Worm (Caenorhabditis elegans) whole organism, L4 larva: ENCODE results near the gene col-138.
"Not testable (repeated sequence)": the region's sequence is repeated elsewhere in the genome, so short reads cannot be mapped to it uniquely, and the experiment has no call there.

ENCODE experiments used
- F10B5.3 ChIP-seq: sonication (generic microtip); optimal IDR thresholded peaks from 2 replicates; lab custom pipeline; 2016; ENCODE audit warnings: mild to moderate bottlenecking, missing genetic modification characterization, missing compliant biosample characterization
- F49E8.2 ChIP-seq: sonication (generic microtip); optimal IDR thresholded peaks from 2 replicates; lab custom pipeline; 2016; ENCODE audit warnings: missing compliant biosample characterization, mild to moderate bottlenecking, missing genetic modification characterization, borderline replicate concordance
- T26A8.4 ChIP-seq: fragments of 200-800 bp; sonication (Bioruptor generic); IDR thresholded peaks from 2 replicates; pipeline ENCODE4 v1.3.6; 2022; ENCODE audit warnings: missing genetic modification characterization, missing compliant biosample characterization
- Y48G9A.11 ChIP-seq: fragments of 200-800 bp; sonication (Bioruptor generic); IDR thresholded peaks from 2 replicates; pipeline ENCODE4 v1.3.6; 2022; ENCODE audit warnings: missing genetic modification reagents, missing genetic modification characterization, missing compliant biosample characterization
- ZK337.2 ChIP-seq: fragments of 200-800 bp; sonication (Bioruptor generic); IDR thresholded peaks from 2 replicates; pipeline ENCODE4 v1.3.6; 2022; ENCODE audit warnings: missing genetic modification reagents, missing genetic modification characterization, missing compliant biosample characterization
- aha-1 ChIP-seq: fragments of 150-350 bp; peaks from one replicate; lab custom pipeline; 2014; ENCODE audit warnings: missing biosample characterization, missing genetic modification characterization
- aly-2 ChIP-seq: sonication (generic microtip); optimal IDR thresholded peaks from 2 replicates; lab custom pipeline; 2018; ENCODE audit warnings: missing biosample characterization, missing genetic modification characterization
- arid-1 ChIP-seq: fragments of 200-800 bp; sonication (Bioruptor generic); conservative IDR thresholded peaks from 2 replicates; pipeline ENCODE4 v1.3.6; 2022; ENCODE audit warnings: missing genetic modification reagents, missing genetic modification characterization, missing compliant biosample characterization
- ceh-32 ChIP-seq: sonication (generic microtip); optimal IDR thresholded peaks from 2 replicates; lab custom pipeline; 2016; ENCODE audit warnings: mild to moderate bottlenecking, missing genetic modification characterization, missing compliant biosample characterization; ENCODE audit not compliant: poor library complexity
- ceh-82 ChIP-seq: sonication (generic microtip); optimal IDR thresholded peaks from 2 replicates; lab custom pipeline; 2017; ENCODE audit warnings: missing biosample characterization, missing genetic modification characterization
- daf-12 ChIP-seq: fragments of 150-350 bp; optimal IDR thresholded peaks from 2 replicates; lab custom pipeline; 2014; ENCODE audit warnings: missing biosample characterization, missing genetic modification reagents, missing genetic modification characterization
- duxl-1 ChIP-seq: sonication (generic microtip); optimal IDR thresholded peaks from 2 replicates; lab custom pipeline; 2016; ENCODE audit warnings: mild to moderate bottlenecking, missing genetic modification characterization, moderate library complexity, missing compliant biosample characterization; ENCODE audit not compliant: poor library complexity
- egl-43 ChIP-seq: fragments of 200-800 bp; sonication (Bioruptor generic); IDR thresholded peaks from 2 replicates; pipeline ENCODE4 v1.3.6; 2022; ENCODE audit warnings: missing genetic modification reagents, missing genetic modification characterization, missing compliant biosample characterization
- fkh-10 ChIP-seq: fragments of 150-350 bp; optimal IDR thresholded peaks from 2 replicates; lab custom pipeline; 2014; ENCODE audit warnings: missing biosample characterization, missing genetic modification reagents, missing genetic modification characterization
- hlh-30 ChIP-seq: sonication (generic microtip); optimal IDR thresholded peaks from 2 replicates; lab custom pipeline; 2017; ENCODE audit warnings: antibody characterized with exemption, mild to moderate bottlenecking, missing genetic modification characterization, missing compliant biosample characterization; ENCODE audit not compliant: insufficient read depth
- lim-7 ChIP-seq: fragments of 200-800 bp; sonication (Bioruptor generic); IDR thresholded peaks from 2 replicates; pipeline ENCODE4 v1.3.6; 2022; ENCODE audit warnings: missing genetic modification characterization, missing compliant biosample characterization
- lin-38 ChIP-seq: fragments of 200-800 bp; sonication (Bioruptor generic); IDR thresholded peaks from 2 replicates; pipeline ENCODE4 v1.3.6; 2022; ENCODE audit warnings: missing genetic modification reagents, missing genetic modification characterization, missing compliant biosample characterization
- lin-39 ChIP-seq: fragments of 150-350 bp; optimal IDR thresholded peaks from 2 replicates; lab custom pipeline; 2014; ENCODE audit warnings: missing biosample characterization, missing genetic modification reagents, missing genetic modification characterization
- nhr-102 ChIP-seq: sonication (generic microtip); optimal IDR thresholded peaks from 2 replicates; lab custom pipeline; 2016; ENCODE audit warnings: mild to moderate bottlenecking, missing genetic modification characterization, moderate library complexity, missing compliant biosample characterization
- nhr-28 ChIP-seq: fragments of 150-350 bp; optimal IDR thresholded peaks from 2 replicates; lab custom pipeline; 2014; ENCODE audit warnings: missing biosample characterization, missing genetic modification characterization
- nhr-42 ChIP-seq: fragments of 200-800 bp; sonication (Bioruptor generic); IDR thresholded peaks from 2 replicates; pipeline ENCODE4 v1.3.6; 2022; ENCODE audit warnings: missing genetic modification characterization, missing compliant biosample characterization
- set-16 ChIP-seq: fragments of 200-800 bp; sonication (Bioruptor generic); IDR thresholded peaks from 2 replicates; pipeline ENCODE4 v1.3.6; 2022; ENCODE audit warnings: missing genetic modification reagents, missing genetic modification characterization, missing compliant biosample characterization
- snpc-1.2 ChIP-seq: fragments of 200-800 bp; sonication (Bioruptor generic); IDR thresholded peaks from 2 replicates; pipeline ENCODE4 v1.3.6; 2022; ENCODE audit warnings: missing genetic modification reagents, missing genetic modification characterization, missing compliant biosample characterization
- tag-97 ChIP-seq: fragments of 200-800 bp; sonication (Bioruptor generic); IDR thresholded peaks from 2 replicates; pipeline ENCODE4 v1.3.6; 2022; ENCODE audit warnings: missing genetic modification characterization, missing compliant biosample characterization
- unc-130 ChIP-seq: sonication (generic microtip); optimal IDR thresholded peaks from 2 replicates; lab custom pipeline; 2016; ENCODE audit warnings: missing genetic modification reagents, missing genetic modification characterization, missing compliant biosample characterization
- unc-62 ChIP-seq, 3 experiments: fragments of 150-350 bp in 1 of 3; sonication (generic microtip); optimal IDR thresholded peaks in 2 of 3; peaks in 1 of 3; 1 replicate in 1 of 3; 2 replicates in 2 of 3; lab custom pipeline; 2014 to 2017; ENCODE audit warnings: missing biosample characterization in 3 of 3, missing genetic modification characterization in 3 of 3, missing genetic modification reagents in 3 of 3, missing genotype in 1 of 3
- zfp-3 ChIP-seq: fragments of 200-800 bp; sonication (Bioruptor generic); conservative IDR thresholded peaks from 2 replicates; pipeline ENCODE4 v1.3.6; 2022; ENCODE audit warnings: missing genetic modification reagents, missing genetic modification characterization, missing compliant biosample characterization
- zip-11 ChIP-seq: fragments of 200-800 bp; sonication (Bioruptor generic); IDR thresholded peaks from 2 replicates; pipeline ENCODE4 v1.3.6; 2022; ENCODE audit warnings: missing genetic modification characterization, missing compliant biosample characterization
- ztf-11 ChIP-seq: fragments of 150-350 bp; optimal IDR thresholded peaks from 2 replicates; lab custom pipeline; 2014; ENCODE audit warnings: missing biosample characterization, missing genetic modification characterization

The col-138 gene

DNA sequence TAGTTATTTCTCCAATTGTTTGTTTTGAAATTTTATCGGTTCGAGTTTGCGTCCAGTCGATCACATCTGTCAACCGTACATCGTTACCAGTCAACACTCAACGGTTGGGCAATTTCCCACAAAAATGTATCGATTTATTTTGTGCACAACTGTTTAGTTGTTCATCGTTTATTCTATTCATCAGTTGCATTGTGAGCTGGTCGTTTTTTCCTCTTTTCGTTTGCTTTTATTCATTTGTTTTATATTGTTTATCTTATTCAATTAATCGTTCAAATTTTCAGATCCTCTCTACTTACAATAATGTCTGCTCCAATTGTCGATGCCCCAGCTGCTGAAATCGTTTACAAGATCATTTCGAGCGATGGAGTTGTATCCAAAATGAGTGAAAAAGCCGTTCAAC is 16.6 kb downstream of the col-138 start, which contains the start of gene skr-12:
Gene skr-12, plus strand, starts transcription at position 301 of the 400 bp plus-strand sequence.
- TF ChIP-seq nhr-42 (no peak), duxl-1 (no peak), ztf-11 (tag; lab: Kevin White, UChicago) (no peak), F49E8.2 (tag; lab: Kevin White, UChicago) (no peak), lin-38 (no peak), snpc-1.2 (GFP tag; lab: Robert Waterston, UW) (no peak), aha-1 (tag; lab: Kevin White, UChicago) (no peak)
- TF ChIP-seq, all 104 proteins: peak for 0

DNA sequence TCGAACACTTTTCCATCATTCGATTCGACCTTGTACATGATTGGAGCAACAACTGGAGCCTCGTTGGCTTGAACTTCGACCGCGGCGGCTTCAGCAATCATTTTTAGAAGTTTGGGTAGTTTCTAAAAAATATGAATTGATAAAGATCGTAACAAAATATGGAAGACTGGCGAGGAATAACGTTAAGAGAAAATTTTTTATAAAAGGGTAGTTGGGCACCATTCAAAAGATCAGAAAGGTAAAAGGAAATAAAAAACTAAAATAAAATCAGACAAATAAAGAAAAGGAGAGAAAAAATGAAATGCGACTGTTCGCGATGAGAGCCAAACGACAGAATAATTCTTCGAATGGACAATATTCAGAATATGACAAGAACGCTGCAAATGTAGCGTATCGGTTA is 17.8 kb downstream of the col-138 start, which contains the start of gene skr-8:
Gene skr-8, minus strand, starts transcription at position 101 of the 400 bp plus-strand sequence.
- not testable (repeated sequence) for TF ChIP-seq ZK337.2 (GFP tag; lab: Robert Waterston, UW); aly-2; lin-39 (tag; lab: Kevin White, UChicago)

DNA sequence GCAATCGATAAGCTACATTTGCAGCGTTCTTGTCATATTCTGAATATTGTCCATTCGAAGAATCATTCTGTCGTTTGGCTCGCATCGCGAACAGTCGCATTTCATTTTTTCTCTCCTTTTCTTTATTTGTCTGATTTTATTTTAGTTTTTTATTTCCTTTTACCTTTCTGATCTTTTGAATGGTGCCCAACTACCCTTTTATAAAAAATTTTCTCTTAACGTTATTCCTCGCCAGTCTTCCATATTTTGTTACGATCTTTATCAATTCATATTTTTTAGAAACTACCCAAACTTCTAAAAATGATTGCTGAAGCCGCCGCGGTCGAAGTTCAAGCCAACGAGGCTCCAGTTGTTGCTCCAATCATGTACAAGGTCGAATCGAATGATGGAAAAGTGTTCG is 20.3 kb downstream of the col-138 start, which contains the start of gene skr-9:
Gene skr-9, plus strand, starts transcription at position 301 of the 400 bp plus-strand sequence.
- not testable (repeated sequence) for TF ChIP-seq unc-130; daf-12; arid-1 (GFP tag; lab: Robert Waterston, UW)

DNA sequence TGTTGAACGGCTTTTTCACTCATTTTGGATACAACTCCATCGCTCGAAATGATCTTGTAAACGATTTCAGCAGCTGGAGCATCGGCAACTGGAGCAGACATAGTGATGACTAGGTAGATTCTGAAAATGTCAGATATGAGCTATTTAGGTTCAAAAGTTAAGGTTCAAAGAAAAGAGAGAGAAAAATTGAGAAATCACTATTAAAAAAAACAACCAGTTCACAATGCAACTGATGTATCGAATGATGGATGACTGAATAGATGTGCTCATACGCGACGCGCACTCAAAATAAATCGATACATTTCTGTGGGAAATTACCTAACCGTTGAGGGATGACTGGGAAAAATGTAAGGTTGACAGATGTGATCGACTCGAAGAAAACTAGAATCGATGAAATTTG is 21.0 kb downstream of the col-138 start, which contains the start of gene skr-13:
Gene skr-13, minus strand, starts transcription at position 101 of the 400 bp plus-strand sequence.
- no peak for TF ChIP-seq F10B5.3 (tag; lab: Kevin White, UChicago)

DNA sequence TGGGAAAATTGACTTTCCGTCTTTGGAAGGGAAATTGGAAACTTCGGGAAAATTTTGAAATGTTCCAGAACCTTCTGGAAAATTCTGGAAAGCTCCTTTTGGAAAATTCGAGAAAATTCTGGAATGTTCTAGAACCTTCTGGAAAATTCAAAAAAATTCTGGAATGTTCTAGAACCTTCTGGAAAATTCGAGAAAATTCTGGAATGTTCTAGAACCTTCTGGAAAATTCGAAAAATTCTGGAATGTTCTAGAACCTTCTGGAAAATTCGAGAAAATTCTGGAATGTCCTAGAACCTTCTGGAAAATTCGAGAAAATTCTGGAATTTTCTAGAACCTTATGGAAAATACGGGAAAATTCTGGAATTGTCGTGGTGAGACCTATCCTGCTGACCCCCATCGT is 27.9 kb downstream of the col-138 start:
- TF ChIP-seq snpc-1.2 (GFP tag; lab: Robert Waterston, UW): 0 out of 2 replicates have a peak, but pooled peaks have one; percentile 51

DNA sequence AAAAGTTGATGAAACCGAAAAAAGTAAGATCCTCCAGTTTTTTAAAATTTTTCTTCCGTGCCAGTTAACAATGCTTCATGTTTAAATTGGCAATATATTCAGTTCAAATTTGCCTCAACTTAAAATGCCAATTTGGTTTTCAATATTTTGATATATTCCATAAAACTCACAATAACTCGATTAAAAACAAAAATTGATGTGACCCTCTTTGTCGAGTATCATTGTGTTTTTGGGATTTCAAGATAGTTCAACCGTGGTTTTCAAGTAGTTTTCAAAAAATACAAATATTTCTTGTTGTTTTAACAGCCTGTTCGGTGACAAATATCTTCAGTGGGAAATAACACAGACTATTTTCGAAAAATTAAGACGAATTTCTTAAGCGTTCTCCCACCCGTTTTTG is 30.5 kb downstream of the col-138 start:
- no peak for TF ChIP-seq Y48G9A.11 (GFP tag; lab: Robert Waterston, UW)
- no peak for TF ChIP-seq T26A8.4 (GFP tag; lab: Robert Waterston, UW)
- TF ChIP-seq nhr-102 (tag; lab: Kevin White, UChicago): no peak
- TF ChIP-seq F49E8.2 (tag; lab: Kevin White, UChicago): no peak
- peak in 1 of 2 experiments; percentile 96 for TF ChIP-seq unc-62 (GFP tag; optimal IDR thresholded peaks at IDR 0.05 in 1 of 2; lab: Kevin White, UChicago)
- no peak for TF ChIP-seq unc-62 (tag; optimal IDR thresholded peaks at IDR 0.05; lab: Kevin White, UChicago)
- TF ChIP-seq ceh-82 (tag; lab: Kevin White, UChicago): no peak
- TF ChIP-seq aha-1 (tag; lab: Kevin White, UChicago): peak; percentile 61

DNA sequence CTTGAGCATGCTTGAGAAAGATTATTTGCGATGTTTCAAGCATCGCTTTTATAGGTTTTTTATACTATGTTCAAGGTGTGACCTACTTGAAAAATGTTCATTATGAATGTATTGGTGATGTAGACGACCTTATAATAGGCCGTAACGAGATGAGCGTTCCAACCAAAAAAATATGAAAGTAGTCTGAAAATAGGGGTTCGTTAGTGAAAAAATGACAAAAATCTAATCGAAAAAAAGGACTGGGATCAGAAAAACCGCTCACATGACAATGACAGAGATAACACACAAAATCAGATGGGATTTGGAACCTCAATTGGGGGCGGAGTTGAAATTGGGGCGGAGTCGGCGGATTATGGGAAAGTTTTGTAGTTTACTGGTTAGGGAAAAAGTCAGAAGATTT is 32.7 kb downstream of the col-138 start, which contains the start of gene Y116A8C.40:
Gene Y116A8C.40, minus strand, starts transcription at position 101 of the 400 bp plus-strand sequence.
- TF ChIP-seq tag-97 (GFP tag; lab: Robert Waterston, UW) (no peak), fkh-10 (no peak), set-16 (GFP tag; lab: Robert Waterston, UW) (no peak), ceh-32 (tag; lab: Kevin White, UChicago) (no peak), lim-7 (GFP tag; lab: Robert Waterston, UW) (no peak), zip-11 (GFP tag; lab: Robert Waterston, UW) (no peak), egl-43 (GFP tag; lab: Robert Waterston, UW) (no peak)
- TF ChIP-seq, all 104 proteins: peak for 0

DNA sequence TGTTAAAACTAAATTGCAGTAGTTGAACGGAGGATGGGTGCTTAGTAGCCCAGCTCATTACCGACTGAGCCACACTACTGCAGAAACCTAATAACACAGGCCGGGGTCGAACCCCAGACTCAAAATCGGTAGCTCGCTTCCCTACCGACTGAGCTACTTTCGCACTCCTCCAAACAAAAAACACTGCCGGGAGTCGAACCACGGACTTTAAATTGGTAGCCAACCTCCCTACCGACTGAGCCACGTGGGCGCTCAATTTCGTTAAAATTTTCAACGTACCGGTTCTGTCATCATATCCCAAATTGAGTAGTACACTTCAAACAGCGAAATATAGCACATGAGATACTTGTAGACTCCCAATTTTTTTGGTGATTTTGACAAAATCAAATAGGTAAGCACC is 33.1 kb downstream of the col-138 start:
- TF ChIP-seq snpc-1.2 (GFP tag; lab: Robert Waterston, UW): peak; percentile 96
- no peak for TF ChIP-seq hlh-30 (tag; lab: Kevin White, UChicago)
- no peak for TF ChIP-seq nhr-28 (tag; lab: Kevin White, UChicago)
- no peak for TF ChIP-seq zfp-3
